Fruit fly (Drosophila melanogaster) S2 (cell line): ENCODE results near the gene CG2021.

Experiments
- CG8478 ChIP-seq: fragments of >200 bp; optimal IDR thresholded peaks from 2 replicates; lab custom pipeline; 2018
- CTCF ChIP-seq, 2 experiments: fragments of >200 bp; optimal IDR thresholded peaks; 2 replicates each; lab custom pipeline; 2018

DNA sequence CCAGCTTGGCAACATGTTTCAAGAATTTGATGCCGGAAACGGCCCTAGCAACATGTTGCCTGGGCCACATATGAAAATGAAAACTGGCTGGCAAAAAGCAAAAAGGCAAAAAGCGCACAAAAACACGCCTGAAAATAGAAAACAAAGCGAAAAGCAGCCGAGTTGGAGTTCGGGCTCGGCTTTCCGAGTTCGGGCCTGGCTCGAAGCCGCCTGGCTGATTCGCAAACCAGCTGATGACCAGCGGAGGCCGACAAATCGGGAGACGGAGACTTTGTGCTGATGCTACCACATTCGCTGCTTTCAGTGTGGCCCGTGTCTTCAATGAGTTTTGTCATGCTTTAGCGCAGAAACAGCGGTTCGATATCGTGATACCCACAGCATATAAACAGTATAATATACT is 33.1 kb upstream of the CG2021 start, which contains the start of gene GV1:
- no peak for TF ChIP-seq CG8478 (lab: Kevin White, UChicago)
- no peak for TF ChIP-seq CTCF (optimal IDR thresholded peaks at IDR 0.05; lab: Kevin White, UChicago)
